Worm (Caenorhabditis elegans) whole organism, L2 larva: ENCODE results near the gene sri-27.

Source experiments
- C34F6.9 ChIP-seq: fragments of 150-350 bp; optimal IDR thresholded peaks from 2 replicates; lab custom pipeline; 2014; ENCODE audit warnings: missing biosample characterization, missing genetic modification characterization
- F13H6.1 ChIP-seq: sonication (generic microtip); optimal IDR thresholded peaks from 2 replicates; lab custom pipeline; 2016; ENCODE audit warnings: missing genetic modification characterization, missing compliant biosample characterization
- R02D3.7 ChIP-seq: fragments of 150-350 bp; optimal IDR thresholded peaks from 2 replicates; lab custom pipeline; 2014; ENCODE audit warnings: missing biosample characterization, missing genetic modification characterization
- ZK546.5 ChIP-seq: sonication (generic microtip); optimal IDR thresholded peaks from 2 replicates; lab custom pipeline; 2017; ENCODE audit warnings: missing biosample characterization, missing genetic modification characterization
- aly-2 ChIP-seq: fragments of 150-350 bp; optimal IDR thresholded peaks from 2 replicates; lab custom pipeline; 2014; ENCODE audit warnings: missing biosample characterization, missing genetic modification characterization
- ama-1 ChIP-seq: fragments of 150-350 bp; optimal IDR thresholded peaks from 2 replicates; lab custom pipeline; 2018; ENCODE audit warnings: inconsistent platforms
- blmp-1 ChIP-seq: sonication (generic microtip); optimal IDR thresholded peaks from 2 replicates; lab custom pipeline; 2017; ENCODE audit warnings: missing genetic modification characterization, mild to moderate bottlenecking, missing compliant biosample characterization, antibody characterized with exemption, moderate library complexity; ENCODE audit not compliant: insufficient read depth
- ceh-16 ChIP-seq: fragments of 150-350 bp; optimal IDR thresholded peaks from 2 replicates; lab custom pipeline; 2014; ENCODE audit warnings: missing biosample characterization, missing genetic modification characterization
- ceh-82 ChIP-seq: fragments of 150-350 bp; optimal IDR thresholded peaks from 2 replicates; lab custom pipeline; 2014; ENCODE audit warnings: missing biosample characterization, missing genetic modification characterization
- dmd-4 ChIP-seq: sonication (generic microtip); optimal IDR thresholded peaks from 2 replicates; lab custom pipeline; 2017; ENCODE audit warnings: missing biosample characterization, missing genetic modification characterization
- elt-1 ChIP-seq: fragments of 150-350 bp; optimal IDR thresholded peaks from 2 replicates; lab custom pipeline; 2014; ENCODE audit warnings: missing biosample characterization, missing genetic modification characterization
- elt-3 ChIP-seq: sonication (generic microtip); optimal IDR thresholded peaks from 2 replicates; lab custom pipeline; 2017; ENCODE audit warnings: missing biosample characterization, missing genetic modification characterization
- gmeb-1 ChIP-seq: fragments of 150-350 bp; optimal IDR thresholded peaks from 2 replicates; lab custom pipeline; 2014; ENCODE audit warnings: missing biosample characterization, missing genetic modification characterization
- lin-11 ChIP-seq: fragments of 150-350 bp; sonication (generic microtip); optimal IDR thresholded peaks from 2 replicates; lab custom pipeline; 2014; ENCODE audit warnings: missing biosample characterization, missing genetic modification characterization, inconsistent platforms, mixed read lengths
- lin-39 ChIP-seq: fragments of 150-350 bp; optimal IDR thresholded peaks from 2 replicates; lab custom pipeline; 2014; ENCODE audit warnings: missing biosample characterization, missing genetic modification reagents, missing genetic modification characterization
- lsy-2 ChIP-seq, 2 experiments: fragments of 150-350 bp in 1 of 2; sonication (generic microtip) in 1 of 2; optimal IDR thresholded peaks; 2 replicates each; lab custom pipeline; 2014 to 2017; ENCODE audit warnings: missing biosample characterization in 2 of 2, missing genetic modification characterization in 2 of 2
- mab-5 ChIP-seq: fragments of 150-350 bp; optimal IDR thresholded peaks from 2 replicates; lab custom pipeline; 2014; ENCODE audit warnings: missing biosample characterization, missing genetic modification characterization
- mbf-1 ChIP-seq: sonication (generic microtip); optimal IDR thresholded peaks from 2 replicates; lab custom pipeline; 2017; ENCODE audit warnings: missing biosample characterization, missing genetic modification characterization
- mdl-1 ChIP-seq, 2 experiments: fragments of 150-350 bp in 1 of 2; sonication (generic microtip) in 1 of 2; optimal IDR thresholded peaks; 2 replicates each; lab custom pipeline; 2017; ENCODE audit warnings: missing biosample characterization in 2 of 2, missing genetic modification characterization in 2 of 2
- nhr-12 ChIP-seq: fragments of 150-350 bp; optimal IDR thresholded peaks from 2 replicates; lab custom pipeline; 2014; ENCODE audit warnings: missing biosample characterization, missing genetic modification characterization
- nhr-129 ChIP-seq: fragments of 150-350 bp; optimal IDR thresholded peaks from 2 replicates; lab custom pipeline; 2014; ENCODE audit warnings: missing biosample characterization, missing genetic modification characterization
- nhr-23 ChIP-seq: fragments of 150-350 bp; optimal IDR thresholded peaks from 2 replicates; lab custom pipeline; 2014; ENCODE audit warnings: missing biosample characterization, missing genetic modification reagents, missing genetic modification characterization
- nhr-237 ChIP-seq: fragments of 150-350 bp; optimal IDR thresholded peaks from 2 replicates; lab custom pipeline; 2014; ENCODE audit warnings: missing biosample characterization, missing genetic modification characterization
- nhr-6 ChIP-seq: fragments of 150-350 bp; optimal IDR thresholded peaks from 2 replicates; lab custom pipeline; 2014; ENCODE audit warnings: missing biosample characterization, missing genetic modification characterization
- nhr-77 ChIP-seq: fragments of 150-350 bp; optimal IDR thresholded peaks from 2 replicates; lab custom pipeline; 2014; ENCODE audit warnings: missing biosample characterization, missing genetic modification characterization
- peb-1 ChIP-seq: fragments of 150-350 bp; optimal IDR thresholded peaks from 2 replicates; lab custom pipeline; 2014; ENCODE audit warnings: missing biosample characterization, missing genetic modification characterization
- skn-1 ChIP-seq: sonication (generic microtip); optimal IDR thresholded peaks from 2 replicates; lab custom pipeline; 2017; ENCODE audit warnings: missing biosample characterization, missing genetic modification characterization
- sma-3 ChIP-seq: sonication (generic microtip); optimal IDR thresholded peaks from 2 replicates; lab custom pipeline; 2016; ENCODE audit warnings: missing genetic modification reagents, missing genetic modification characterization, missing compliant biosample characterization
- sma-9 ChIP-seq, 2 experiments: fragments of 150-350 bp in 1 of 2; sonication (generic microtip) in 1 of 2; optimal IDR thresholded peaks; 2 replicates each; lab custom pipeline; 2014 to 2016; ENCODE audit warnings: missing genetic modification characterization in 2 of 2, mild to moderate bottlenecking in 1 of 2, missing biosample characterization in 1 of 2, missing compliant biosample characterization in 1 of 2, missing genetic modification reagents in 1 of 2, moderate library complexity in 1 of 2
- unc-39 ChIP-seq: fragments of 150-350 bp; optimal IDR thresholded peaks from 2 replicates; lab custom pipeline; 2014; ENCODE audit warnings: missing biosample characterization, missing genetic modification characterization
- unc-62 ChIP-seq: fragments of 150-350 bp; optimal IDR thresholded peaks from 2 replicates; lab custom pipeline; 2014; ENCODE audit warnings: missing biosample characterization, missing genetic modification reagents, missing genetic modification characterization
- zag-1 ChIP-seq: fragments of 150-350 bp; optimal IDR thresholded peaks from 2 replicates; lab custom pipeline; 2014; ENCODE audit warnings: missing biosample characterization, missing genetic modification characterization
- ztf-1 ChIP-seq: fragments of 200-800 bp; sonication (Bioruptor generic); conservative IDR thresholded peaks from 2 replicates; pipeline ENCODE4 v1.3.6; 2022; ENCODE audit warnings: missing genetic modification characterization, missing compliant biosample characterization
- ztf-4 ChIP-seq: fragments of 150-350 bp; optimal IDR thresholded peaks from 2 replicates; lab custom pipeline; 2014; ENCODE audit warnings: missing biosample characterization, missing genetic modification characterization

Gene sri-27

DNA sequence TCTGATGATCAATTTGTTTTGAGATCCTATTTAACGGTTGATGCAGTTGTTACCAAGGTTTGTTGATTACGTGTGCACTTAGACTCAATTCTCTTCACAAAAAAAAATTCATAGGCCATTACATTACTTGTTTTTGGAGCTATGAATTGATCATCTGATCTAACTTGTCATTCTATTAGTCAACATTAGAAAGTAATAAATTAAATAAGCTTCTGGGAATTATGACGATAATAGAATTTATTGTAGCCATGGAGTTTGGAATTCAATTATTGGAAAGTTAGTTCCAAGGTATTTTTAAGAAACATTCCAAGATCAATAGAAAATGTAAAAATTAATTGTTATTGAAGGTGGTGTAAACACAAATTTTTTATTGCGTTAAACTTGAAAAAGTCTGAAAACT, 7.2 kb upstream of the sri-27 start:
- TF ChIP-seq skn-1, result no peak
- TF ChIP-seq mbf-1 (tag; lab: Kevin White, UChicago), result no peak
- no peak for TF ChIP-seq sma-3 (GFP tag; lab: Kevin White, UChicago)
- no peak for TF ChIP-seq ZK546.5 (tag; lab: Kevin White, UChicago)
- TF ChIP-seq R02D3.7 (tag; lab: Kevin White, UChicago), result no peak
- TF ChIP-seq mab-5 (tag; lab: Kevin White, UChicago), result no peak
- no peak for TF ChIP-seq nhr-237
- no peak for TF ChIP-seq ama-1
- TF ChIP-seq lsy-2 (tag; optimal IDR thresholded peaks at IDR 0.05; lab: Kevin White, UChicago), result no peak
- no peak for TF ChIP-seq blmp-1
- no peak for TF ChIP-seq F13H6.1
- no peak for TF ChIP-seq ztf-1
- no peak for TF ChIP-seq gmeb-1 (tag; lab: Kevin White, UChicago)
- no peak for TF ChIP-seq ceh-82 (tag; lab: Kevin White, UChicago)
- no peak for TF ChIP-seq zag-1

DNA sequence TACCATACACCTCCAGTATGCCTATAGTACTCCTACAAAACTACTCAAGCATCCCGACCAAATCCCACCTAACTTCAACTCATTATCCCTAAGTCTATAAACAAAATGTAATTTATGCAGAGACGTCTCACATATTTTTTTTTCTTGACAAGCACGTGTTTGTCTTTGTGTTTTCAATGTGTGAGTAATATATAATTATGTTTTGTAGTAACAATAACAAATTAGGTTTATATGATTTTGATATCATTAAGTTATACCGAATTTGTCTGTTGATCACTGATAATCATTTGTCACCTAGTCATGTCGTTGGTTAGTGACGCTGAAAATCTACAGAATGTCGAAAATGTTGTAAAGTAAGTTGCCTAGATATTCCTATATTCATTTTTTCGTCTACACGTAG, 5.5 kb upstream of the sri-27 start, which contains the start of gene srw-102:
TSS of gene srw-102 (plus strand) at position 301 of the 400 bp plus-strand sequence.
- TF ChIP-seq lin-39 (tag; lab: Kevin White, UChicago) (no peak), dmd-4 (tag; lab: Kevin White, UChicago) (no peak), ZK546.5 (tag; lab: Kevin White, UChicago) (no peak), nhr-6 (no peak), unc-62 (GFP tag; lab: Kevin White, UChicago) (no peak), mdl-1 (tag; optimal IDR thresholded peaks at IDR 0.05; lab: Kevin White, UChicago) (no peak), aly-2 (tag; lab: Kevin White, UChicago) (no peak), elt-1 (tag; lab: Kevin White, UChicago) (no peak), sma-9 (GFP tag; optimal IDR thresholded peaks at IDR 0.05; lab: Kevin White, UChicago) (no peak), sma-9 (tag; optimal IDR thresholded peaks at IDR 0.05; lab: Kevin White, UChicago) (no peak), elt-3 (tag; lab: Kevin White, UChicago) (no peak), lin-11 (tag; lab: Kevin White, UChicago) (no peak), unc-39 (tag; lab: Kevin White, UChicago) (no peak), nhr-12 (tag; lab: Kevin White, UChicago) (no peak), ceh-16 (no peak), nhr-77 (tag; lab: Kevin White, UChicago) (no peak)

DNA sequence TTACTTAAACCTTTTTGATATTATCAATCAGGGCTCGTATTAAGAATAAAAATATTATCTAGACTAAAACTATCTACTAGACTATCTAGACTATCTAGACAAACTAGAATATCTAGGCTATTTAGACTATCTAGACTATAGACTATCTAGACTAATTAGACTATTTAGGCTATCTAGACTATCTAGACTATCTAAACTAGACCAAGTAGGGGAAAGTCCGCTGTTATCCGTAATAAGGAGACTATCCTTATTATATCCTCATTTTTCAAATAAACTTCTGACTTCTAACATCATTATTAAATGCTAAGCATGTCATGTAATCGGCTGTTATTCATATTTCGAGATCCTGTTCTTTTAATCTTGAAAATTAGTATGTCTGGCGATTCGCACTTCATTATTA, 3.5 kb upstream of the sri-27 start, which contains the start of gene srw-101:
TSS of gene srw-101 (plus strand) at position 301 of the 400 bp plus-strand sequence.
- no peak for TF ChIP-seq C34F6.9 (tag; lab: Kevin White, UChicago)
- no peak for TF ChIP-seq R02D3.7 (tag; lab: Kevin White, UChicago)
- TF ChIP-seq, all 48 proteins: peak for 0

DNA sequence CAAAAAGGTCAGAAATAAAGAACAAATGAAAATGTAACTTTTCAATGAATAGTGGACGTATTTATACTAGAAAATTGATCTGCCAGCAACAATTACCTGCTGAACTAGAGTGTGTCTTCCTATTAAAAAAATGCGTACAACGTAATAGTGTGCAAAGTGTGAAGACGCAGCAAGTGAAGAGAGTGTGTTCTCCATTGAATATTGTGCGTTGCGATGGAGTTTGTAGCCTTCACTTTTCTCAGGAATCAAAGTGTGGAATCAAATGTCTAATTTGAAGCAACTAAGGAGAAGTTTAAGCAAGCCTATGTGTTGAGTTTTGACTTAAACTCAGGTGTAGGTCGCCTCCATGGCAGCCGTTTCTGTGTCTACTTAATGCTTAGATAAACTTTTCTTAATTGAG, 6.5 kb downstream of the sri-27 start, which contains the start of gene gst-21:
TSS of gene gst-21 (minus strand) at position 101 of the 400 bp plus-strand sequence.
- TF ChIP-seq nhr-23 (tag; lab: Kevin White, UChicago) (no peak), nhr-129 (tag; lab: Kevin White, UChicago) (no peak), ztf-4 (tag; lab: Kevin White, UChicago) (no peak), skn-1 (no peak), lsy-2 (tag; optimal IDR thresholded peaks at IDR 0.05; lab: Kevin White, UChicago) (no peak), sma-9 (GFP tag; optimal IDR thresholded peaks at IDR 0.05; lab: Kevin White, UChicago) (no peak), sma-9 (tag; optimal IDR thresholded peaks at IDR 0.05; lab: Kevin White, UChicago) (no peak), ama-1 (no peak)
- TF ChIP-seq, all 48 proteins: peak for 0

DNA sequence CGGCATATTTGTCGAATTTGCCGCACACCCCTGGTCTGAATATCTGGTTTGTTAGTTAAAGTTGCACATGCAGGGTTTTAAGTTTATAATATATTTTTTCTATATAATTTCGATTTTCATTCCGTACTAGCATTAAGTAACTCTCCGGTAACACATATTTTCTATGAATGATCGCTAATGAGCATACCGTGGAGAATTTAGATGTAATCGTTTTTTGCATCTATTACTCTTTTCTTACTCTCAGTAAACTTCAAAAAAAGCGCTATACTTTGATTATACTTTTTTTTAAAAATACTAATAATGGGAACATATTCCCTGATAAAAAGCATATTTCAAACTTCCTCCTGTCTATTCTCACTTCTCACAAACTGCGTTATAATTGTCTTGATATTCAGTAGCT, 9.1 kb downstream of the sri-27 start, which contains the start of gene str-160:
TSS of gene str-160 (plus strand) at position 301 of the 400 bp plus-strand sequence.
- no peak for TF ChIP-seq unc-39 (tag; lab: Kevin White, UChicago)
- no peak for TF ChIP-seq skn-1
- TF ChIP-seq peb-1, result no peak
- TF ChIP-seq aly-2 (tag; lab: Kevin White, UChicago), result no peak
